Fruit fly (Drosophila melanogaster): ENCODE results near the gene CG32533.

Gene CG32533

DNA sequence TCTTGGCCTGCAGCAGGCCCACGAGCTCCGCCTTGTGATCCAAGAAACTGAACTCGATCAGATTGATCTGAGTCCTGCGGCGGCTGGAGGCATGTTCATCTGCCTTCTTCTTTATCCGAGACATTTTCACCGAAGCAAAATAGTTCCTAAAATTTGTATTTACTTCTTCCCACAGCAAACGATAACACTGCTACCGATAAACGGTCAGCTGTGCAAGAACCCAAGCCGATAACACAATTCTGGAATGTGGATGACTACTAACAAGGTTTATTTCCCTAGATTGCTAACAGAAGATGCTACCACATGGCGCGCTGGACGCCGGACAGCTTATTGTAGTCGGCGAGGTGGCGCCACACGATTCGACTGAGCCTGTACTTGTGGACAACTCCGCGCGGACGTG lies at the start of gene CG32533:
Gene CG32533 (minus strand): TSS at position 278 of the 400 bp plus-strand sequence.
- TF ChIP-seq tai (GFP tag; optimal IDR thresholded peaks at IDR 0.05) (no peak), Abd-B (GFP tag; optimal IDR thresholded peaks at IDR 0.05) (no peak), lola (GFP tag; optimal IDR thresholded peaks at IDR 0.05) (no peak), rgr (GFP tag; optimal IDR thresholded peaks at IDR 0.05) (no peak), br (GFP tag; optimal IDR thresholded peaks at IDR 0.05) (no peak)

DNA sequence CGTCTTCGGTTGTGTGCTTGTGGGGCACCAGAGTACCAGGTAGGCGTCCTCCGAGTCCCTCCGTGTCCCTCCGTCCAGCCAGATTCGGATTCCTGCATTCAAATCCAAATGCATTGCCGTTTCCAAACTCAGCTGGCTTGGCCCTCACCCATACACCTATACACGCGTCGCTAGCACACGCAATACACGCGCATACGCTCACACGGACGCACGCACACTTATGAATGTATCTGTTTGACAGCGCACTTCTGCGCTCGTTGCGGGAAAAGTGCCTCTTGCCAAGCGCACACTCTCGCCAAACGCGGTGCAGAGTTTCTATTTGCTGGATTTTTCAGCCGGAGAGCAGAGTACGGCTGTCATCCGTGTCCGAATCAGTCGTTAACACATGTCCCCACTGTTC lies 43.4 kb upstream of the CG32533 start:
- no peak for TF ChIP-seq fru (GFP tag; optimal IDR thresholded peaks at IDR 0.05)
- no peak for TF ChIP-seq pan (optimal IDR thresholded peaks at IDR 0.05)
- TF ChIP-seq sv (GFP tag; optimal IDR thresholded peaks at IDR 0.05) = no peak
- no peak for TF ChIP-seq woc (GFP tag; optimal IDR thresholded peaks at IDR 0.05)
- no peak for TF ChIP-seq Jra (GFP tag; optimal IDR thresholded peaks at IDR 0.05)
- no peak for TF ChIP-seq Myc (optimal IDR thresholded peaks at IDR 0.05)
- no peak for TF ChIP-seq Rel (GFP tag; optimal IDR thresholded peaks at IDR 0.05)
- TF ChIP-seq Rel (tag; optimal IDR thresholded peaks at IDR 0.05) = no peak
- peak; percentile 84 for TF ChIP-seq N (GFP tag; optimal IDR thresholded peaks at IDR 0.05)
- no peak for TF ChIP-seq ey (GFP tag; optimal IDR thresholded peaks at IDR 0.05)

DNA sequence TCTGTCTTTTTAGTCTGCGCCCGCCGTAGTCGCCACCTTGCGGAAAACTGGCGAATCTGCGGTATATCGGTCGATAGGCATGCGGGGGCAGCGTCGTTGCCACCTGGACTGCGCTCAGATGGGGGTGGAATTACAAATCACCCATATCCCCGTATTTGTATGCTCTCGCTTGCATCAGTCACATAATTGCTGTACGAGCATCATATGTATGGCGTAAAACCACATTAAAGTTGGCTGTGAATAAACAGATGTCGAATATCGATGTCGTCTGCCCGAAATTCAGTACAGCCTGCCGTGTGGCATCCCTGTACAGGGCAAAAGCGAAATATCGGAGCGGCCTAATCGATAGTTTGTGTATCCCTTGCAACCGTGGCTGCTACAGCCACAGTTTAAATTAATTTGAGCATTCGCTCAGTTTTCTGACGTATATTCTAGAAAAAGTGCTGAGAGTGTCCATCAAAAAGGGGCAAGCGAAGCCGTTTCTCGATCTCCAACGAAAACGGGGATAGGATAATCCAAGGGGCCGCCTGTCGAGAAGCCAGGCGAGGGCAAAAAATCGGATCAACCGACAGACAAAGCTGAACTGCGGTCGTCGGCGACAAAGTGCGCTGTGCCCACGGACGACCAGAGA lies 42.7 kb upstream of the CG32533 start, which contains the start of the genes Idh3a and CoRest:
Gene Idh3a (minus strand): TSS at position 58 of the 631 bp plus-strand sequence.
Gene CoRest (plus strand): TSS at position 177 of the 631 bp plus-strand sequence.
- TF ChIP-seq CG9705 (GFP tag; optimal IDR thresholded peaks at IDR 0.05) = peak; percentile 33
- peak in 1 of 2 experiments; percentile 28 for TF ChIP-seq foxo (GFP tag; optimal IDR thresholded peaks at IDR 0.05)
- TF ChIP-seq Myc (optimal IDR thresholded peaks at IDR 0.05) = peak; percentile 53
- TF ChIP-seq Sp1 (GFP tag; optimal IDR thresholded peaks at IDR 0.05) = no peak
- TF ChIP-seq psq (GFP tag; optimal IDR thresholded peaks at IDR 0.05) = no peak
- TF ChIP-seq Rel (GFP tag; optimal IDR thresholded peaks at IDR 0.05) = no peak
- peak; percentile 12 for TF ChIP-seq Rel (tag; optimal IDR thresholded peaks at IDR 0.05)
- no peak for TF ChIP-seq fru (GFP tag; optimal IDR thresholded peaks at IDR 0.05)
- TF ChIP-seq HLH106 (tag; optimal IDR thresholded peaks at IDR 0.05) = peak; percentile 42

DNA sequence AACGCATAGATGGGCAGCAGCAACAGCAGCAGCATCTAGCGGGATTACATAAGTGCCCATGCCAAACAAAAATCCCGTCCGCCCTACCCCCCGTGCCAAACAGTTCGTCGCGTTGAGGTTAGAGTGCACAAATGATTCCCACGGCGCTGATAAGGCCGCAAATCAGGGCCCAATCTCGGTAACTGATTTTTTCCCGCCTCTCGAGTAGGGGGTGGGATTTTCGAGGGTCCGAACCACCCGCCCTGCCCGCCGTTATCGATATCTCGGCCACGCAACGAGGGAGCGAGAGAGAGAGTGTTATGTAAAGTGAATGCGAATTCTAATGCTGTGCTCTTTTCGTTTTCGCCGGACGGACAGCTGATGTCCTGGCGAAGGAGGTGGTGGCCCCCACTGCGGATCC lies 41.7 kb upstream of the CG32533 start:
- no peak for TF ChIP-seq ey (GFP tag; optimal IDR thresholded peaks at IDR 0.05)
- TF ChIP-seq dmrt93B (GFP tag; optimal IDR thresholded peaks at IDR 0.05) = no peak
- no peak for TF ChIP-seq Dfd (GFP tag; optimal IDR thresholded peaks at IDR 0.05)
- TF ChIP-seq psq (GFP tag; optimal IDR thresholded peaks at IDR 0.05) = no peak
- TF ChIP-seq sv (GFP tag; optimal IDR thresholded peaks at IDR 0.05) = no peak
- TF ChIP-seq HLH106 (tag; optimal IDR thresholded peaks at IDR 0.05) = no peak
- no peak for TF ChIP-seq br (GFP tag; optimal IDR thresholded peaks at IDR 0.05)
- TF ChIP-seq jim (GFP tag; optimal IDR thresholded peaks at IDR 0.05) = no peak

DNA sequence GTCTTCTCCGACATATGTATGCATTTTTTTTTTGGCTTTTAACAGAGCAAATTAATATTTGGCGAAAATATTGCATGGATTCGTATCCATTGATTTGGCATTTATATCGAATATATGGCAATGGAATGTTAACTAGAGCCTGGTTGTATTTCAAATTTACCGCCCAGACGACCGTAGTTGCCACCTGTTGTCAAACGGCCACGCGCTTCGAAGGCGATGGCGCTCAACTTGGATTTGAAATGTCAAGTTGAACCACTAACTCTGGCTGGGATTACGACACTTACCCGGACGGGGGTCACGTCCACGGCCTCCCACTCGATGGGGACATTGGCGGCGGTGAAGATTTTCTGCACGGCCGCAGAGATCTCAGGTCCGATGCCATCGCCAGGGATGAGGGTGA lies 41.2 kb upstream of the CG32533 start:
- TF ChIP-seq Dfd (GFP tag; optimal IDR thresholded peaks at IDR 0.05) = no peak
- TF ChIP-seq pan (optimal IDR thresholded peaks at IDR 0.05) = no peak
- TF ChIP-seq OdsH (GFP tag; optimal IDR thresholded peaks at IDR 0.05) = no peak
- TF ChIP-seq woc (GFP tag; optimal IDR thresholded peaks at IDR 0.05) = no peak
- TF ChIP-seq h (GFP tag; optimal IDR thresholded peaks at IDR 0.05) = no peak
- no peak for TF ChIP-seq lola (GFP tag; optimal IDR thresholded peaks at IDR 0.05)
- no peak for TF ChIP-seq br (GFP tag; optimal IDR thresholded peaks at IDR 0.05)
- no peak for TF ChIP-seq sv (GFP tag; optimal IDR thresholded peaks at IDR 0.05)
- no peak for TF ChIP-seq Vsx2 (GFP tag; optimal IDR thresholded peaks at IDR 0.05; ENCODE audit: partially characterized antibody)
- TF ChIP-seq dmrt93B (GFP tag; optimal IDR thresholded peaks at IDR 0.05) = no peak
- no peak for TF ChIP-seq Jra (GFP tag; optimal IDR thresholded peaks at IDR 0.05)
- TF ChIP-seq HLH106 (tag; optimal IDR thresholded peaks at IDR 0.05) = no peak
- TF ChIP-seq tai (GFP tag; optimal IDR thresholded peaks at IDR 0.05) = no peak
- TF ChIP-seq rgr (GFP tag; optimal IDR thresholded peaks at IDR 0.05) = no peak
- TF ChIP-seq psq (GFP tag; optimal IDR thresholded peaks at IDR 0.05) = no peak
- no peak for TF ChIP-seq dsf (GFP tag; optimal IDR thresholded peaks at IDR 0.05; ENCODE audit: borderline replicate concordance)
- no peak for TF ChIP-seq brk (GFP tag; optimal IDR thresholded peaks at IDR 0.05)
- TF ChIP-seq usp (GFP tag; optimal IDR thresholded peaks at IDR 0.05) = no peak
- no peak for TF ChIP-seq CG32264 (GFP tag; optimal IDR thresholded peaks at IDR 0.05)
- TF ChIP-seq Hr78 (GFP tag; optimal IDR thresholded peaks at IDR 0.05) = no peak

All from whole organism, wandering third instar larva.